Fruit fly (Drosophila melanogaster) Kc167 (cell line): Measurements from ENCODE around the gene Ilp6.

Experiments used
- Myc ChIP-seq: fragments of >200 bp; optimal IDR thresholded peaks from 2 replicates; lab custom pipeline; 2017; ENCODE audit warnings: missing external identifiers
- Sin3A ChIP-seq: fragments of >200 bp; optimal IDR thresholded peaks from 2 replicates; lab custom pipeline; 2018; ENCODE audit warnings: missing external identifiers
- h ChIP-seq: fragments of >200 bp; optimal IDR thresholded peaks from 3 replicates; lab custom pipeline; 2018; ENCODE audit warnings: missing external identifiers
- insv ChIP-seq: fragments of >200 bp; optimal IDR thresholded peaks from 3 replicates; lab custom pipeline; 2018; ENCODE audit warnings: missing external identifiers
- psq ChIP-seq: fragments of >200 bp; optimal IDR thresholded peaks from 2 replicates; lab custom pipeline; 2017; ENCODE audit warnings: missing external identifiers
- ttk ChIP-seq: sonication (Bioruptor generic); optimal IDR thresholded peaks from 2 replicates; lab custom pipeline; 2017; ENCODE audit warnings: missing external identifiers

The Ilp6 gene

DNA sequence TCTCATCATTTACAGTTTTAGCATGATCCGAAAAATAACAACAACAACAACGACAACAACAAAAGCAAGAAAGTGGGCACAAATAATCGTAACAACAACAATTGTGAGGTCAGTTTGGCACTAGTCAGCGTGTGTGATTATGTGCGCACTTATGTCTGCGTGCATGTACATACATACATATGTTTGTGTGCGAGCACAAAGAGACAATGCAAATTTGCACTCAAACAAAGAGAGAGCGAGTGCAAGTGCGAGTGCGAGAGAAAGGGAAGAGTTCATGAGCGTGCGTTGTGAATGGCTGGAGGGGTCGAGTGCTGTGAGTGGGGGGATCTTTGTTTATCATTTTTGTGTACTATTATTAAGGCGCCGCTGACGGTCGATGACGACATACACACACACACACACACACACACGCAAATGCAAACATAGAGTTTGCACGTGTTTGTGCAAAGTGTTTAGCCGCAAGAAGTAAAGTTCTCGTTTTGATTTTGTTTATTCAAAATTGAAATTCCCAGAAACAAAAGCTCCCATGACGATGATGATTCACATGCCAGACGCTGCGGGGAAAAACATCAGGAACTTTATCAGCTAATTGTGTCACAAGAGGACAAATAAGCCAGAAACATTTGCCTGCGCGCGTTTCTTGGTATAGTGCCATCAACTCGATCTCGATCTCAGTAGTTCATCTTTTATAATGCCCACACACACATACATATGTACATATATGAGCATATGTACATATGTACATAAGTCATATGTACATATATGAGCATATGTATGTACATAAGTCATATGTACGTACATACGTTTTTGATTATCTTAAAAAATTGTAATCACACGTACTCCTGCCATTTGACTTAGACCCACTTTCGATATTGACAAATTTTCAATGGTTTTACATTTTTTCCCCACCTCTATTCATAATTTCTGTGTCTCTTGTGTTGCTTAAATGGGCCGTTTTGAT lies 39.7 kb downstream of the Ilp6 start:
- no peak for TF ChIP-seq insv (lab: Kevin White, UChicago)
- no peak for TF ChIP-seq psq (lab: Kevin White, UChicago)

DNA sequence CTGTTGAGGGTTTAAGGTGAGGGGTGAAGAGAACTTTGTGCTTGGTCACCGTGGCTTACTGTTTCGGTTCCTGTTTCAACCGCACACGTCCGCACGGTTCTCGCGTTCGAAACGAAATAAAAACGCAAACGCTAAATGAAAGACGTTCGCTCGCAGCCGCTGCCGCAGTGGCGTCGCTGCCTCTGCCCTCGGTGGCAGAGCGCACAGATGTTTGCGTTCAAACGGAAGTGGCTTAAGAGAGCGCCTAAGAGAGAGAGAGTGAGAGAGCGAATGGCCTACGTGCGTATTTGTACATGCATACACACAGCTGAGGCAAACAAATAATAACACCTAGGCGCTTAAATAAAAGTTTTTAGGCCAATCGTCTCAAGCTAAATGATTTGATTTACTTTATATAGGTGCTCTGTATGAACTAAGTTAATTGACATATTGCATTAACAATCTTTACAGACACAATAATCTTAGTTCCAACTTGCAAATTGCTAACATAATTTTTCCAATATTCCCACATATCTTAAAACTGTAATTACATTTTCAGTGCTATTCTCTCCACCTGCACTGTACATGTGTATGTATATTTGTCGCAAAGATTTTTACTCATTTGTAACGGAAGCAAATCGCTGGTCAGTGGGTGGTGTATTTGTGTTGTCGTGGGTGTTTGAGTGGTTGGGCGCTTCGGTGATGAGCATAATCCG lies 41.0 kb downstream of the Ilp6 start, which contains the start of gene CG2865:
CG2865 (minus strand) TSS at position 118 of the 695 bp plus-strand sequence.
- TF ChIP-seq Myc (lab: Kevin White, UChicago) (no peak), insv (lab: Kevin White, UChicago) (no peak), psq (lab: Kevin White, UChicago) (no peak), ttk (lab: Kevin White, UChicago) (no peak), h (lab: Kevin White, UChicago) (no peak), Sin3A (no peak)

DNA sequence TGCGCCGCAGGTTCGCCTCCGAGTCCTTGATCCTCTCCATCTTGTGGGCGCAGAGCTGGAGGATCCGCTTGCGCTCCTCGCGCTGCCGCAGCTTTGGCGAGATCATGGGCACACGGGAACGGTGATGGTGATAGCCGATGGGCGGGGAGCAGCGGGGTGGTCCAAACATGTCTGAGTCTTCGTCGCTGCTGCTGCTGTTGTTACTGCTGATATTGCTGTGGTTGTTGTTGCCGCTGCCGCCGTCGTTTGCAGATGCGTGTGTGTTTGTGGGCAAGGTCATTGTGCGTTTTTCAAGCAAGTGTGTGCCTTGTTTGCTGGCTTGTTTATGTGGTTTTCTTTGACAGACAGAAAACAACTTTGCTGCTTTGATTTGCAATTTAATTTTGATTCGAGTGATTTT lies 42.0 kb downstream of the Ilp6 start:
- TF ChIP-seq ttk (lab: Kevin White, UChicago): no peak
- TF ChIP-seq Myc (lab: Kevin White, UChicago): no peak
- TF ChIP-seq insv (lab: Kevin White, UChicago): no peak
- no peak for TF ChIP-seq Sin3A
- TF ChIP-seq h (lab: Kevin White, UChicago): no peak
- no peak for TF ChIP-seq psq (lab: Kevin White, UChicago)

DNA sequence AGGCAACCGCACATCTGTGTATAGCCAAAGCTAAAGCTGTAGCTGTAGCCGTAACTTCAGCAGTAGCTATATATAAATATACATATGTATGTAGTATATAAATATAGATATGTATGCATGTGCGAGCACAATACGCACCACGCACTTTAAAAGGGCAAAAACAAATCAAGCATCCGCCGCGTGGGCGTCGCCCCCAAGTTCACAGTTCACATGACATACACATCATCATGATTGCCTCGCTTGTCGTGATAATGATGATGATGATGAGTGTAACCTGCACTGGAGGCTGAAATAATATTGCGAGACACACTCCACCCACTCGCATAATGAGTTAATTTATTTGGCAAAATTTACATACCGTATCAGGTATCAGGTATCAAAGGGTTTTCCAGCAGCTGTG lies 43.4 kb downstream of the Ilp6 start:
- TF ChIP-seq ttk (lab: Kevin White, UChicago) (no peak), Myc (lab: Kevin White, UChicago) (no peak), psq (lab: Kevin White, UChicago) (no peak), Sin3A (no peak), h (lab: Kevin White, UChicago) (no peak), insv (lab: Kevin White, UChicago) (no peak)

DNA sequence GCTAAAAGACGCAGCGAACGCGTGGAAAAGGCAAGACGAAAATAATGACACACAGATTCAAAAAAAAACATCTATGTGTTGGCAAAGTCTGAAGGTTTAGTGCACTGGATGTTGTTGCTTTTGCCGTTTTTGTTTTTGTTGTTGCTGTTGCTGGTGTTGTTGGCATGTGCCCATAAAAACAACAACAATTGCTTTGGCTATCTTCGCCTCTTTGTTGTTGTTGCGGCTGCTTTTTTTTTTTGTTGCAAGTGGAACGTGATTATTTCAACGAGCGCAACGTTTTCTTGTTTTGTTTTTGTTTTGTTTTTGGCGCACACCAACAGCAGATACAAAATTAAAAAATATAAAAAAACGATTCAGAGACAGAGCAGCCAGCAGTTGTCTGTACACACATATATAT lies 45.3 kb downstream of the Ilp6 start:
- no peak for TF ChIP-seq Myc (lab: Kevin White, UChicago)
- TF ChIP-seq ttk (lab: Kevin White, UChicago): no peak
- TF ChIP-seq h (lab: Kevin White, UChicago): no peak
- no peak for TF ChIP-seq Sin3A
- no peak for TF ChIP-seq psq (lab: Kevin White, UChicago)
- TF ChIP-seq insv (lab: Kevin White, UChicago): no peak

DNA sequence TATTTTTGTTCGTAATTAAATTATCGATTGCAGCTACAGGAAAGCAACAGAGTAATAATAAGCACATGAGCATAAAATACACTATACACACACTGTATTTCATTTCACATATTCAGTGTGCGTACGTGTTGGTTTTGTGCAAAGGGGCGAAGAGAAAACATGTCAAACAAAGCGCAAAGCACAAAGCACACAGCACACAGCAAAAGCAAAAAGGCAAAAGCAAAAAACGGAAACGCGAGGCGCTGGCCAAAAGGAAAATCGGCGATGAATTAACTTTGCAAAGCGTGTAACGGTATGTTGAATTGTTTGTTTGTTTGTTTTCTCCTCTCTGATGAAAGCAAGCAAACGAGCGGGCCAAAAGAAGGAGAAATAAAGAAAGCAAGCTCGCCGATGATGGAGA lies 46.1 kb downstream of the Ilp6 start:
- TF ChIP-seq ttk (lab: Kevin White, UChicago) (no peak), h (lab: Kevin White, UChicago) (no peak), insv (lab: Kevin White, UChicago) (no peak), psq (lab: Kevin White, UChicago) (no peak), Sin3A (no peak), Myc (lab: Kevin White, UChicago) (no peak)

DNA sequence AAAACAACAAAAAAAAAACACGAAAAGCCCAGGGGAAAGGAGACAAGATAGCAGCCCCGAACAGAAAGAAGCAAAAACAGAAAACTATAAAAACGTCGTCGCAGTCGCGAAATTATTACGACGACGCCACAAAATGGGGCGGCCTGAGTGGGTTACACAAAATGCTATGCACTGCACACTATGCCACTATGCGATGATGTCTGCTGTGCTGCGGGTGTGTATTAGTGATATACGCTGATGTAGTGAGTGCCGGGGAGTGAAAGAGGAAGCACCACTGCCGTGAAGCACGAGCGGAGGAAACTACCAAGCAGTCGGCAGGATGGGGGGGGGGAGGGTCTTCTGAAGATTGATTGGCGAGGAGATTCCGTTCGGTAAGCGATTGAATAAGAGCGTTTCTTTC lies 47.5 kb downstream of the Ilp6 start:
- TF ChIP-seq ttk (lab: Kevin White, UChicago): no peak
- TF ChIP-seq Sin3A: no peak
- TF ChIP-seq Myc (lab: Kevin White, UChicago): no peak
- no peak for TF ChIP-seq psq (lab: Kevin White, UChicago)
- no peak for TF ChIP-seq h (lab: Kevin White, UChicago)
- no peak for TF ChIP-seq insv (lab: Kevin White, UChicago)

DNA sequence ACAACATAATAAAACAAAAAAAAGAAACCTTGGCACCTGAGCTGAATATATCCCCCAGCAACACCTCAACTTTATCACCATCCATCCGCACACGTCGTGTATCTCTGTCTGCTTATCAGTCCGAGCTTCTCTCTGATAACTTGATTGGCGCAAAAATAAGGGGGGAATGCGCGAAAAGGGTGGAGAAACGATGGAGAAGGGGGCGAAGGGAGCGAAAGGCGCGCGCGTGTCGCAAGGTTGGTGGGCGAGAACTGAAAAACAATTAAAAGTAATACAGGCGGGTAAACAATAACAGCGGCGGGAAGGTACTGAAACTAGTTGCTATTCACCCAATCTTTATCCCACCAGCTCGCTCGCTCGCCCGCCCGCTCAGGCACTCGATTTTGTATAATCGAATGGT lies 48.2 kb downstream of the Ilp6 start:
- no peak for TF ChIP-seq h (lab: Kevin White, UChicago)
- TF ChIP-seq insv (lab: Kevin White, UChicago): no peak
- no peak for TF ChIP-seq psq (lab: Kevin White, UChicago)
- TF ChIP-seq ttk (lab: Kevin White, UChicago): no peak
- no peak for TF ChIP-seq Myc (lab: Kevin White, UChicago)
- no peak for TF ChIP-seq Sin3A

DNA sequence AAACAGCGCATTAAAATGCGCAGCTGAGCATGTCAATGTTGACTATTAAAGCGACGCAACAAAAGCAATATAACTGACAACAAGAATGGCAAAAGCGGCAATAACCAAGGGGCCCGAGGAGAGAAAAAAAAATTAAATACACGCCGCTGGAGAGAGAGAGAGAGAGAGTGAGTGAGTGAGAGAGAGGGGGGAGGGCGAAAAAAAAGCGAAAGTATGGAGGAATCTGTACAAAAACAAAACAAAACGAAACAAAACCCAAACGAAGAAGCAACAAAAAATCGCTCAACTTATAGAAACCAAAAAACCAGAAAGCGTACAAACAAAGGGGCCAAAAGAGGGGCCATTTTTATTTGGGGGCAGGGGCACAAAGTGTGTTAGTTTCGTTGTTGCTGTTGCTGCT lies 51.0 kb downstream of the Ilp6 start:
- TF ChIP-seq Myc (lab: Kevin White, UChicago) (no peak), insv (lab: Kevin White, UChicago) (no peak), Sin3A (no peak), ttk (lab: Kevin White, UChicago) (no peak)
